Fruit fly (Drosophila melanogaster): Measurements from ENCODE around the gene Flad2.

Flad2 gene

DNA sequence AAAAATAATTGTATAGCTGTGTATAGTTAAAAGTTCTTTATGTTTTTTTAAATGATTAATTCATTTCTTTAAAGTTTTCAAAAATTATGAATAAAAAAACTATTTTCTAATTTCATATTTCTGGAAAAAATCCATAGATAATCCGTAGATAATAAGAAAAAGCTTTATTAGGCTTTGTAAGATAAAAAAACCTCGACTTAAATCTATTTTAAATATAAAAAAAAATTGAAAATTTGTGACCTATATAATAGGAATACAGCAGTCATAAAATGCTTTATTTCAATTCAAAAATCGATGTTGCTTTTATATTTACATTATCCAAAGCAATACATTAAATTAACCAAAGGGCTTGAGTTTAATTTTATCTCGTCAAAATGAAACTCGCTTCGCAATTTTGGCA is at the start of gene Flad2:
Flad2 (plus strand) TSS at position 301 of the 400 bp plus-strand sequence.
- TF ChIP-seq CG8478 (optimal IDR thresholded peaks at IDR 0.05), result no peak
- TF ChIP-seq CTCF (optimal IDR thresholded peaks at IDR 0.05), result no peak

DNA sequence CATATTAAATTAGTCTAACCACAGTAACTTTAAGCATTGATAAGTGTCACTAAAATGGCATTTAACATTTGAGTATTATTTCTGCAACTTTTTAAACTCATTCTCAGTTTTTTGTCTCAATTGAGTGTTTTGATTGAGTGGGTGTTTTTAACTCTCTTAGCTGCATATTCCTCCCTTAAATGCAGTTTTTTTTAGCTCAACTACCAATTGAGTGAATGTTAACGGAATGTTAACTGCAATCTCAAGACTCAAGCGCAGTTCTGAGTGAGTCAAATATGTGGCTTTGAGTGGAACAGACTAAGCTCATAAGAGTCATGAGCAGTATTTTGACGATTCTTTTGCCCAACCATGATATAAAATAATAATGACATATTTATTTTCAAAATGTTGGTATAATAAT is 49.4 kb upstream of the Flad2 start:
- no peak for TF ChIP-seq CTCF (optimal IDR thresholded peaks at IDR 0.05)
- TF ChIP-seq CG8478 (optimal IDR thresholded peaks at IDR 0.05), result no peak

DNA sequence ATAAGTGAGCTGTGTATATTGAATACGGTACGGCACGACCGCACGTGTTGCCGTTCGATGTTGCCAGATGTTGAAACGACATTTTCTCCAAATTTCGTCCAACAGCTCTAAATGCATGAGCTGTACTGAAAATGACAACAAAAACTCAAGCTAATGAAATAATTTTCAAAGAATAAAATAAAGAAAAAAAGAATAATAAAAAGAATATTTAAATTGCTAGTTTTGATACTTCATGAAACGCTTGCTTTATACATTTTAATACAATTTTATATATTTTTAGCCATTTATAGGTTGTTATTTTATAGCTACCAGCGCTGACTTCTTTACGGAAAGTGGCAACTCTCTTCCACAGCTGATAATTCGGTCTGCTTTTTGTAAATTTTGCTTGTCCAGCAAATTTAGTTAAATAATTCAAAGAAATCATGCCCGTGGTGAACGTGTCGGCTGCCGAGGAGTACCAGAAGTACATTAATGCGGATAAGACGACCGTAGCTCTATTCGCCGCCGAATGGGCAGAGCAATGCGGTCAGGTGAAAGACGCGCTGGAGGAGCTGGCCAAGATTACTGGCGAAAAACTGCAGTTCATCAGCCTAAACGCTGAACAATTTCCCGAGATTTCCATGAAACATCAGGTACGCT is 46.1 kb upstream of the Flad2 start, which contains the start of the genes Nnp-1 and Grx3:
Nnp-1 (minus strand) TSS at position 81 of the 639 bp plus-strand sequence.
Grx3 (plus strand) TSS at position 339 of the 639 bp plus-strand sequence.
- no peak for TF ChIP-seq CG8478 (optimal IDR thresholded peaks at IDR 0.05)
- no peak for TF ChIP-seq CTCF (optimal IDR thresholded peaks at IDR 0.05)

DNA sequence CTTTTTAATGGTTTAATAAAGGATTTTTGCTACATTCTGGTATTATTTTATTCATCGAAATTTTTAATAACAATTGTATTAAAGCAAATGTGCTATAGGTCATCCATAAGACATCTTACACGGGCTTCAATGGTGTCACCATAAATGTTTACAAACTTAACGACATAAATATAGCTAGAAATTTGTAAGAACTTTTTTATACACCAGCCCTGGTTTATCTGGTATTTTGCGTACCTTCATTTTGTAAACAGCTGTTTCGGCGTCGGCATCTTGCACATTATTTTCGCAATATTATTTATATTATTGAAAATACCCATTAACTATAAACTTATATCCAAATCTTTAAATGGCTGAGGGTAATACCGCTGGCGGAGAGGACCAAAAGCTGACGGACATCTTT is 44.9 kb upstream of the Flad2 start, which contains the start of gene Tap42:
Tap42 (plus strand) TSS at position 240 of the 400 bp plus-strand sequence.
- TF ChIP-seq CTCF (optimal IDR thresholded peaks at IDR 0.05), result no peak
- no peak for TF ChIP-seq CG8478 (optimal IDR thresholded peaks at IDR 0.05)

DNA sequence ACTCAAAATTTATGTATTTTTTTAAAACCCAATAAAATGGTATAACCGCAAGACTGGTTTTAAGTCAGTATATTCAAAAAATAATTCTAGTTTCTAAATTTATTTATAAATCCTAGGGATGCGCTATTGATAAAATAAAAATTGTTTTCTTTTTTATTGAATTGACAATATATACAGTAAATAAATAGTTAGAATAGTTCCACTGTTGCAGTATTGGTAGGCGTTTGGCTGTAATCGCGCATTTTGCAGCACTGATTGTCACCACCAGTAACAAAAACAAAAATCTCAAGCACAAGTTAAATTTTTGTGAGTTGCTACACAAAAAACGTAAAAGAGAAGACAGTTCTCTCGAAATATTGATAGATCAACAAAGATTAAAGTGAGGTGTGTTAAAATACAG is 43.4 kb upstream of the Flad2 start, which contains the start of gene CG31855:
CG31855 (plus strand) TSS at position 265 of the 400 bp plus-strand sequence.
- TF ChIP-seq CG8478 (optimal IDR thresholded peaks at IDR 0.05) (no peak), CTCF (optimal IDR thresholded peaks at IDR 0.05) (no peak)

DNA sequence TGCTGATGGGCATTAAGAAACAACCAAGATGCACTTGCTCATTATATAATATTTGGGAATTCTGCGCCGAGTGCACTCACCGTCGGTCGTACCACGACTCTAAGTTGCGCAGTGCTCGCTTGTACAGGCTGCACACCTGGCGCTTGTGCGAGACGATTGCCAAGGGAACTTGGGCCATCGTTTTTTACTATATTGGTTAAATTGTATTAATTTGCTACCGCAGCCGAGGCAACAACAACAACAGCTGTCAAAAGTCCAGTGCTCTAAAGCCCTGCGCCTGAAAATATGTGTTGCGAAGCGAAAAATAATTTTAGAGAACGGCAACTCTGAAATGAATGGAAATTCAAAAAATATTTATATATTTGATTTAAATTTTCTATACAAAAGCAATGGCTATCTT is 41.6 kb upstream of the Flad2 start, which contains the start of gene ND-B22:
ND-B22 (minus strand) TSS at position 349 of the 400 bp plus-strand sequence.
- TF ChIP-seq CG8478 (optimal IDR thresholded peaks at IDR 0.05), result no peak
- no peak for TF ChIP-seq CTCF (optimal IDR thresholded peaks at IDR 0.05)

DNA sequence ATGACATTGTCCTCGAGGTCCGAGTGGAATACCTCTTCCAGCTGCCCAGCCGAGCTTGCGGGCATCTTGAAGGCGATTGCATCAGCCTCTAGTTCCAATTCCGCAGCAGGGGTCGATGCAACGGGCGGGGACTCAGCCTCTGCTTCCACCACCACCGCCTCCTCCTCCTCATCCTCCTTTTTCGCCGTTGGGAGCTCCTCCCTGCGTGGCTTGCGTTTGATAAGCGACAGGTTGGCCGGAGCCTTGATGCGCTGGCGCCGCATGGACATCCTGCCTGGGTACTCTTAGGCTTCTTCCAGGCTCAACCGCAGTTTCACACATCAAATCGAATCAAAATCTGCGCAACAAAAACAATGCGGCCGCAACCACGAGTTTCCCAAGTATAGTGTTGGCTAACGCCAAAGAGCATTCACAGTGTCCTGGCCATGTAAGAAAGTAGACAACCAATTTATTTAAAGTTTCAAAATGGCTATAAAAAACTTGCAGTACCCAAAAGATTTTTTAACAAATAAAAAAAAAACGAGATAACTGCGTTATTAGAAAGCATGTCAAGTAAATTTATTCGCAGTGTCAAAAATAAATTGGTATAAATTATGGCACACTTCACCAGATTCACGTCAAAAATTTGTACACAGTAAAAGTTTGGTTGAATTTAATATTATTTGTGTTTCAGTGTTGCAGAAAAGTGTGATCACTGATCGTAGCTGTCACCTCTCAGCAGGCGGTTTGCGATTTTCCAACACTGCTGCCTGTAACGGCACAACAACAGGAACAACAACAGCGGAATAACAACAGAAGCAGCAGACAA is 38.7 kb upstream of the Flad2 start, which contains the start of the genes Bdp1 and CG6565:
Bdp1 (minus strand) TSS at position 456 of the 808 bp plus-strand sequence.
CG6565 (plus strand) TSS at position 585 of the 808 bp plus-strand sequence.
- no peak for TF ChIP-seq CG8478 (optimal IDR thresholded peaks at IDR 0.05)
- TF ChIP-seq CTCF (optimal IDR thresholded peaks at IDR 0.05), result no peak

DNA sequence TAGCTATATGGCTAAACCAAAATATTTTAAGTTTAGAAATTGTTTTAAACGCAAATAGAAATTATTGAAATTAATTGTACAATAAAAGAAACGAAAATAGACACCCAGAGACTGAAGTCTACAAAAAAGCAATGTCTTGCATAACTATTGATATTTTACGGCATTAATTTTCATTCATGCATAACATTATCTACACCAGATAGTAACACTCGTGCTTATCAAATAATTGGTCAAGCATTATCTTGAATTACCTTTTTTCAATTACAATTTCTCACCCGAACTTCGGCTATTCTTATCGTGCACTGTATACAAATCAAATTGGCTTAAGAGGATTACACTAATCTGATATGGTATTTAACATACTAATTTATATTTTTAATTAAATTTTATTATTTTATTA is 36.2 kb upstream of the Flad2 start:
- TF ChIP-seq CTCF (optimal IDR thresholded peaks at IDR 0.05) (no peak), CG8478 (optimal IDR thresholded peaks at IDR 0.05) (no peak)

DNA sequence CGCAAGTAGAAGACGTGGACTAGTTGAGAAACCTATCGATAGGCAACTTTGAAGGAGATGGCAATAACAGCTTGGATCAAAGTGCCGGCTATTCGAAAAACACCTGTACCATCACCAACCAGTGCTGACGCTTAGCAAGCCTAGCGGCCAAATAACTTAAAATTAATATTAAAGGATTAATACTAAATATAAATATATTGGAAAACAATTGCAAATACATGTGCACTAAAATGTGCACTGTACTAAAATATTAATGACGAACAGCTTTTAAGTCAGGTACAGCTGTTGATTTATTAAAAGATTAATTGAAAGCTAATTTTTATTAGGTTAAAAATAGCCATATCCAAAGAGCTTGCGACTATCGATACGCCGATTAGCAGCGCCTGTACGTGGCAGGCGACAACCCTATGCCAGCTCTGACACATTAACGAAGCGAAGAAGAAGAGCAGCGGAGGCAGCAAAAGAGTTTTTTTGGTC is 33.8 kb upstream of the Flad2 start, which contains the start of the genes CG9302 and beta'COP:
CG9302 (minus strand) TSS at position 51 of the 477 bp plus-strand sequence.
beta'COP (plus strand) TSS at position 415 of the 477 bp plus-strand sequence.
- TF ChIP-seq CG8478 (optimal IDR thresholded peaks at IDR 0.05) (no peak), CTCF (optimal IDR thresholded peaks at IDR 0.05) (no peak)

DNA sequence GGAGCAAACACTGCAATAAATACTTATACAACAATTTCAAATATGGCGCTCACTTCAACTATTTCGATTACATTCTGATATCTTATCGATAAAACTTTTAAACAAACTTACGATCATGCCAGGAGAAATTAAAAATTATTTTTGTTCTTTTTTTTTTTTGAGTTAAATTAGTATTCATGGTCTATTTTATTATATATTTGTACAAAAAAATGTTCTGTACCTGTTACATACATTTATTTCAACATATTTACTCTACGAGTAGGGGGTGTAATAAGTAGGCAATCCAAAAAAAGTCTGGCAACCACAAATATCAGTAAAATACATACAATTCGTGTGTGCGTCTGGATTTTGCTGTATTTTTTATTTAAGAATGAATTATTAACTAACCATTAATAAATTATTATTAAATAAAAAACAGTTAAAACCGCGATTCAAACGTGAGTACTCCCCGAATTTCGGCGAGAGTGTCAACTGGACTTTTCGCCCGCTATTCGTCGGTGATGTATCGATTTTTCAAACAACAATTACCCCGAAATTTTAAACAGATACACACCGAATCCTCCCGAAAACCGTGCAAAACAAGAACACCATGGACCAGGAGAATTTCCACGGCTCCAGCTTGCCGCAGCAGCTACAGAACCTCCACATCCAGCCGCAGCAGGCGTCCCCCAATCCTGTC is 29.8 kb upstream of the Flad2 start, which contains the start of gene loqs:
loqs (plus strand) TSS at position 302 of the 679 bp plus-strand sequence.
- TF ChIP-seq CG8478 (optimal IDR thresholded peaks at IDR 0.05) (no peak), CTCF (optimal IDR thresholded peaks at IDR 0.05) (no peak)

DNA sequence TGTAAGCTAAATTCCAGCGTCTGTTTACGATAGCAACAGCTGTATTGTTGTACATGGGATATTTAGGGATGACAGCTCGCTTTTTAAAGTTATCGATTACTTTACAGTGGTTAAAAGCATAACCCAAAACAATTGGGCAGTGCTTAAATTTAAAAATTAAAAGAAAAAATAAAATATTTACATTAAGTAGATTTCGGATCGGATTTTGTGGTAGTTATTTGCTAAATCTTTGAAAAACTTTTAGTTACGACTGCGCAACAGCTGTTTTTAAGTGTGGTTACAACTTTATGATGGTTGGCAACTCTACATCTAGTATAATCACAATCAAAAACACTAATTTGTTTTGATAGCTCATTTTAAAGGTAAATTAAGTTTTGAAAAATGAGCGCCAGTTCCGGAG is 25.1 kb upstream of the Flad2 start, which contains the start of the genes Ing5 and CG7099:
Ing5 (minus strand) TSS at position 58 of the 400 bp plus-strand sequence.
CG7099 (plus strand) TSS at position 317 of the 400 bp plus-strand sequence.
- TF ChIP-seq CTCF (optimal IDR thresholded peaks at IDR 0.05) (no peak), CG8478 (optimal IDR thresholded peaks at IDR 0.05) (no peak)

DNA sequence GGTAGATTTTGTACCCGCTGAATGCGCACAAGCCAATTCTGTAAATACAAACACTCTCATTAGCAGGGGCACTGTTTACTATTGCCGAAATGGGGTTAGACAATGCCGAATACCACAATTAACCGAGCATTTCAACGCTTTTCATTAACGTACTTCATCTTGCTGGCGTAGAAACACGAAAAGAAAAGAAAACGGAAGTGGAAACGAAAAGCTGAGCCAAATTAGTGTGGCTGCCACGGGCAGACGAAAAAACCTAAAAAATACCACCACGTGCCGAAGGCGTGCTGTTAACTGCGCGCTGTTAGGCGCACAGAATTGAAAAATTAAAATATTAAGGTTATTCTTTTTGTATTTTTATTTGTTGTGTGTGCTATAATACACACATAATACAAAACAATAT is 17.4 kb upstream of the Flad2 start, which contains the start of gene RpL24:
RpL24 (minus strand) TSS at position 229 of the 400 bp plus-strand sequence.
- TF ChIP-seq CTCF (optimal IDR thresholded peaks at IDR 0.05) (peak in 1 of 2 experiments; percentile 46), CG8478 (optimal IDR thresholded peaks at IDR 0.05) (no peak)

DNA sequence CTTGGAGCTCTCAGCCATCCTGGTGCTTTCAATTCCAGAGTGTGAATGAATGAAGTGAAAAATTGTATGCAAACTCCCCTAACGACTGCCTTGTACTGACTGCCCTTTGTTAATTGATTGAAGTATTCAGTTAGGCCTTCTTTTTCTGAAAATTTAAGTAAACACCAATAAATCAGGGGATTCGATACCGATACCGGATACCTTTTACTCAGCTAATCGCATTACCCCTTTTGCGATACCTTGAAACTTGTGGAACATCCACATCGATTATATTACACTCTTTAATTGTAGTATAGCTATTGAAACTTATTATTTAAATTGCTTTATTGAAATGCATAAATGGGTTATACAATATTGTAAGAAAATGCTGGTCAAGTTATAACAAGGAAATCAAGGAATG is 16.2 kb upstream of the Flad2 start, which contains the start of gene CG16957:
CG16957 (minus strand) TSS at position 101 of the 400 bp plus-strand sequence.
- no peak for TF ChIP-seq CTCF (optimal IDR thresholded peaks at IDR 0.05)
- TF ChIP-seq CG8478 (optimal IDR thresholded peaks at IDR 0.05), result no peak

DNA sequence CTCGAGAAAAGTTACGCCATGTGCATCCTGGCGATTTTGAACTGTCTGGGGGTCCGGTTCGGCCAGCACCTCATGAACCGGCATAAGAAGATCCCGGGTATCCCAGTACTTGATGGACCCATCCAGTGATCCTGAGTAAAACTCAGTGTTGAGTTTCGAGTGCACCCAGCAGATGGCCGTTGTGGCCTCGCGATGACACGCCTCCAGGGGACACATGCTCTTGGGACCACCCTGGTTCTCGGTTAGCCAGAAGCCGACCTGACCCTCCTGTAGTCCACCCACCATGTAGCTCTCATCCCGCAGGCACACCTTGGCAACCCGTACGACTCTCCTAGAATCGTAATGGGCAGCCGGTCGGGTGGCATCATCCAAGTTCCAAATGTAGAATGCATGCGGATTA is 14.9 kb upstream of the Flad2 start:
- TF ChIP-seq CG8478 (optimal IDR thresholded peaks at IDR 0.05) (no peak), CTCF (optimal IDR thresholded peaks at IDR 0.05) (no peak)

All from S2 (cell line).